Fruit fly (Drosophila melanogaster) S2 (cell line): ENCODE measurements around the gene CG9399.

Experiments
- CG8478 ChIP-seq: fragments of >200 bp; optimal IDR thresholded peaks from 2 replicates; lab custom pipeline; 2018
- CTCF ChIP-seq, 2 experiments: fragments of >200 bp; optimal IDR thresholded peaks; 2 replicates each; lab custom pipeline; 2018

dm6 chr3R:9600558-9600959 is 26.5 kb upstream of the CG9399 start:
- TF ChIP-seq CG8478 (lab: Kevin White, UChicago): no peak
- TF ChIP-seq CTCF (optimal IDR thresholded peaks at IDR 0.05; lab: Kevin White, UChicago): no peak
